In the genomic region with DNA sequence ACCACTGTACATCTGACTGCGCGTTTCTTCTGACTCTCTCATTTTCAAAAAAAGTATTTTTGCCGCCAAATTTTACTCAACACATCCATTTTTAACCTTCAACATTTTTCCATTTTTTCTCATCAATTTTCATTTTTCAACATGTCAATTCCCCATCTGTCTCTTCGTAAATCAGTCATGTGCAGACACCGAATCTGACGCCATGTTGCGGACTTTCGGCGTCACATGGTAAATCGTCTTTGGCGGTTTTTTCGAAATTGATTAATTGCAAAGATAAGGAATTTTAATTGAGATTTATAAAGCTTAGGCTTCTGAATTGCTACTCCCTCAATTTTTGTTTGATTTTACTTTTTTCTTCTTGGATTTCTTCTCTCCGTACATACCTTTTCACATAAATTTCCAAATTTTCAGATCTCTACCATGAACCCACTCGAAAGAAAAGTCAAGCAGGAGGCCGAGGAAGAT, we compare ENCODE assay signal across 7 worm cellular contexts.
TF ChIP-seq lines count a peak whose summit lies in the region.

A gene (plus strand): TSS at position 415 of the 465 bp plus-strand sequence.

TF ChIP-seq in whole organism, L1 larva, 84 proteins besides CTCF, POLR2A, EP300 and RAD21 (continued from another document and continues in another):
- TF ChIP-seq jun-1 (tag; optimal IDR thresholded peaks at IDR 0.05; lab: Kevin White, UChicago): peak; percentile 11
- TF ChIP-seq aha-1 (tag; optimal IDR thresholded peaks at IDR 0.05; lab: Kevin White, UChicago): no peak
- TF ChIP-seq aly-2 (tag; optimal IDR thresholded peaks at IDR 0.05; lab: Kevin White, UChicago): peak; percentile 35
- TF ChIP-seq irx-1 (tag; optimal IDR thresholded peaks at IDR 0.05; lab: Kevin White, UChicago): peak; percentile 59
- peak; percentile 49 for TF ChIP-seq vab-15 (tag; optimal IDR thresholded peaks at IDR 0.05; lab: Kevin White, UChicago)
- no peak for TF ChIP-seq unc-30 (tag; optimal IDR thresholded peaks at IDR 0.05; lab: Kevin White, UChicago)
- TF ChIP-seq Y116A8C.19 (tag; optimal IDR thresholded peaks at IDR 0.05; lab: Kevin White, UChicago; ENCODE audit: borderline replicate concordance): no peak
- TF ChIP-seq lsy-2 (tag; optimal IDR thresholded peaks at IDR 0.05; lab: Kevin White, UChicago): peak; percentile 86 to 87
- TF ChIP-seq ztf-4 (tag; optimal IDR thresholded peaks at IDR 0.05; lab: Kevin White, UChicago): no peak
- TF ChIP-seq egl-27 (tag; optimal IDR thresholded peaks at IDR 0.05; lab: Kevin White, UChicago): no peak
- peak; percentile 68 for TF ChIP-seq snpc-4 (tag; optimal IDR thresholded peaks at IDR 0.05; lab: Kevin White, UChicago)
- TF ChIP-seq dpl-1 (GFP tag; optimal IDR thresholded peaks at IDR 0.05; lab: Kevin White, UChicago): peak; percentile 88 to 95 (median 94)
- TF ChIP-seq mep-1 (tag; optimal IDR thresholded peaks at IDR 0.05; lab: Kevin White, UChicago): peak; percentile 93
- no peak for TF ChIP-seq fkh-4 (tag; optimal IDR thresholded peaks at IDR 0.05; lab: Kevin White, UChicago; ENCODE audit: borderline replicate concordance)
- TF ChIP-seq tbx-2 (tag; optimal IDR thresholded peaks at IDR 0.05; lab: Kevin White, UChicago): peak; percentile 73
- peak; percentile 91 for TF ChIP-seq nhr-85 (tag; lab: Kevin White, UChicago)
- TF ChIP-seq ztf-11 (tag; optimal IDR thresholded peaks at IDR 0.05; lab: Kevin White, UChicago): peak in 1 of 2 experiments; percentile 2
- no peak for TF ChIP-seq ceh-63 (GFP tag; optimal IDR thresholded peaks at IDR 0.05; lab: Kevin White, UChicago)

TF ChIP-seq in whole organism, L2 larva, 48 proteins besides CTCF, POLR2A, EP300 and RAD21 (continued from another document and continues in another):
- TF ChIP-seq nhr-77 (tag; optimal IDR thresholded peaks at IDR 0.05; lab: Kevin White, UChicago) (no peak), nhr-237 (tag; optimal IDR thresholded peaks at IDR 0.05; lab: Kevin White, UChicago) (no peak), nhr-25 (tag; optimal IDR thresholded peaks at IDR 0.05; lab: Kevin White, UChicago) (no peak), ztf-11 (tag; optimal IDR thresholded peaks at IDR 0.05; lab: Kevin White, UChicago) (no peak), R02D3.7 (tag; optimal IDR thresholded peaks at IDR 0.05; lab: Kevin White, UChicago) (no peak), elt-1 (tag; optimal IDR thresholded peaks at IDR 0.05; lab: Kevin White, UChicago) (no peak), unc-39 (tag; optimal IDR thresholded peaks at IDR 0.05; lab: Kevin White, UChicago) (no peak), ama-1 (optimal IDR thresholded peaks at IDR 0.05; lab: Kevin White, UChicago) (no peak), nhr-21 (tag; optimal IDR thresholded peaks at IDR 0.05; lab: Kevin White, UChicago) (peak; percentile 61), nhr-129 (tag; optimal IDR thresholded peaks at IDR 0.05; lab: Kevin White, UChicago) (peak; percentile 62), aly-2 (tag; optimal IDR thresholded peaks at IDR 0.05; lab: Kevin White, UChicago) (no peak), fos-1 (tag; optimal IDR thresholded peaks at IDR 0.05; lab: Kevin White, UChicago) (peak; percentile 78), sma-9 (GFP tag; optimal IDR thresholded peaks at IDR 0.05; lab: Kevin White, UChicago) (peak; percentile 80), sma-9 (tag; optimal IDR thresholded peaks at IDR 0.05; lab: Kevin White, UChicago) (no peak), nhr-11 (tag; optimal IDR thresholded peaks at IDR 0.05; lab: Kevin White, UChicago) (no peak), peb-1 (tag; optimal IDR thresholded peaks at IDR 0.05; lab: Kevin White, UChicago) (no peak), nhr-12 (tag; optimal IDR thresholded peaks at IDR 0.05; lab: Kevin White, UChicago) (no peak), Y55F3AM.14 (GFP tag; optimal IDR thresholded peaks at IDR 0.05; lab: Kevin White, UChicago) (no peak), unc-62 (GFP tag; optimal IDR thresholded peaks at IDR 0.05; lab: Kevin White, UChicago) (no peak)

TF ChIP-seq in whole organism, L3 larva, 47 proteins besides CTCF, POLR2A, EP300 and RAD21 (continued from another document and continues in another):
- TF ChIP-seq nfya-1 (tag; optimal IDR thresholded peaks at IDR 0.05; lab: Kevin White, UChicago; ENCODE audit: insufficient read depth) (peak; percentile 81), nhr-67 (tag; optimal IDR thresholded peaks at IDR 0.05; lab: Kevin White, UChicago) (no peak), daf-12 (tag; optimal IDR thresholded peaks at IDR 0.05; lab: Kevin White, UChicago) (no peak), elt-2 (tag; optimal IDR thresholded peaks at IDR 0.05; lab: Kevin White, UChicago) (peak; percentile 70), R02D3.7 (tag; optimal IDR thresholded peaks at IDR 0.05; lab: Kevin White, UChicago) (peak; percentile 74), ama-1 (optimal IDR thresholded peaks at IDR 0.05; lab: Kevin White, UChicago) (no peak), ceh-9 (tag; optimal IDR thresholded peaks at IDR 0.05; lab: Kevin White, UChicago) (no peak), lin-39 (tag; optimal IDR thresholded peaks at IDR 0.05; lab: Kevin White, UChicago) (peak; percentile 45), lsy-12 (tag; optimal IDR thresholded peaks at IDR 0.05; lab: Kevin White, UChicago) (no peak), mml-1 (tag; optimal IDR thresholded peaks at IDR 0.05; lab: Kevin White, UChicago) (no peak), elt-3 (tag; optimal IDR thresholded peaks at IDR 0.05; lab: Kevin White, UChicago) (no peak), eor-1 (tag; optimal IDR thresholded peaks at IDR 0.05; lab: Kevin White, UChicago) (no peak), nhr-77 (tag; optimal IDR thresholded peaks at IDR 0.05; lab: Kevin White, UChicago) (no peak), mdl-1 (tag; optimal IDR thresholded peaks at IDR 0.05; lab: Kevin White, UChicago) (no peak), egl-5 (tag; optimal IDR thresholded peaks at IDR 0.05; lab: Kevin White, UChicago) (peak; percentile 34), nhr-11 (tag; optimal IDR thresholded peaks at IDR 0.05; lab: Kevin White, UChicago) (no peak), nhr-25 (tag; optimal IDR thresholded peaks at IDR 0.05; lab: Kevin White, UChicago) (peak; percentile 85), jun-1 (tag; optimal IDR thresholded peaks at IDR 0.05; lab: Kevin White, UChicago) (no peak), snpc-4 (tag; optimal IDR thresholded peaks at IDR 0.05; lab: Kevin White, UChicago) (peak; percentile 62), ztf-11 (tag; optimal IDR thresholded peaks at IDR 0.05; lab: Kevin White, UChicago) (no peak)

TF ChIP-seq in whole organism, L4 larva, 104 proteins besides CTCF, POLR2A, EP300 and RAD21 (continued from another document and continues in another):
- TF ChIP-seq mdl-1 (tag; optimal IDR thresholded peaks at IDR 0.05; lab: Kevin White, UChicago): peak in 1 of 2 experiments; percentile 66
- TF ChIP-seq nhr-6 (tag; optimal IDR thresholded peaks at IDR 0.05; lab: Kevin White, UChicago): no peak
- TF ChIP-seq set-16 (GFP tag; IDR thresholded peaks at IDR 0.05; lab: Robert Waterston, UW): no peak
- no peak for TF ChIP-seq ces-1 (GFP tag; optimal IDR thresholded peaks at IDR 0.05; lab: Kevin White, UChicago)
- TF ChIP-seq dmd-6 (GFP tag; IDR thresholded peaks at IDR 0.05; lab: Robert Waterston, UW): peak; percentile 63
- TF ChIP-seq T26A8.4 (GFP tag; IDR thresholded peaks at IDR 0.05; lab: Robert Waterston, UW): no peak
- TF ChIP-seq ztf-11 (tag; optimal IDR thresholded peaks at IDR 0.05; lab: Kevin White, UChicago): no peak
- no peak for TF ChIP-seq F10B5.3 (tag; optimal IDR thresholded peaks at IDR 0.05; lab: Kevin White, UChicago)
- TF ChIP-seq php-3 (GFP tag; IDR thresholded peaks at IDR 0.05; lab: Robert Waterston, UW): no peak
- TF ChIP-seq ZK546.5 (tag; optimal IDR thresholded peaks at IDR 0.05; lab: Kevin White, UChicago): no peak
- peak; percentile 71 for TF ChIP-seq nhr-28 (tag; optimal IDR thresholded peaks at IDR 0.05; lab: Kevin White, UChicago)
- TF ChIP-seq tra-1 (GFP tag; IDR thresholded peaks at IDR 0.05; lab: Robert Waterston, UW): no peak
- no peak for TF ChIP-seq F44E2.7 (GFP tag; IDR thresholded peaks at IDR 0.05; lab: Robert Waterston, UW)
- TF ChIP-seq nhr-102 (tag; optimal IDR thresholded peaks at IDR 0.05; lab: Kevin White, UChicago): no peak
- no peak for TF ChIP-seq daf-12 (tag; optimal IDR thresholded peaks at IDR 0.05; lab: Kevin White, UChicago)
- no peak for TF ChIP-seq pha-4 (GFP tag; IDR thresholded peaks at IDR 0.05; lab: Robert Waterston, UW)
- no peak for TF ChIP-seq pha-4 (tag; optimal IDR thresholded peaks at IDR 0.05; lab: Kevin White, UChicago)
- no peak for TF ChIP-seq F49E8.2 (tag; optimal IDR thresholded peaks at IDR 0.05; lab: Kevin White, UChicago; ENCODE audit: borderline replicate concordance)
- no peak for TF ChIP-seq lir-3 (tag; optimal IDR thresholded peaks at IDR 0.05; lab: Kevin White, UChicago)
- no peak for TF ChIP-seq zfp-2 (tag; optimal IDR thresholded peaks at IDR 0.05; lab: Kevin White, UChicago)

TF ChIP-seq in whole organism, late embryonic, 69 proteins besides CTCF, POLR2A, EP300 and RAD21 (continued from another document):
- TF ChIP-seq ceh-9 (tag; optimal IDR thresholded peaks at IDR 0.05; lab: Kevin White, UChicago): no peak

TF ChIP-seq in whole organism, mixed stage, embryonic, 35 proteins besides CTCF, POLR2A, EP300 and RAD21 (continued from another document):
- TF ChIP-seq sptf-1 (tag; optimal IDR thresholded peaks at IDR 0.05; lab: Kevin White, UChicago) (no peak), unc-39 (tag; optimal IDR thresholded peaks at IDR 0.05; lab: Kevin White, UChicago) (no peak), elt-3 (tag; optimal IDR thresholded peaks at IDR 0.05; lab: Kevin White, UChicago) (no peak), nhr-28 (tag; optimal IDR thresholded peaks at IDR 0.05; lab: Kevin White, UChicago) (no peak), ceh-43 (GFP tag; optimal IDR thresholded peaks at IDR 0.05; lab: Kevin White, UChicago) (no peak), flh-1 (GFP tag; optimal IDR thresholded peaks at IDR 0.05; lab: Kevin White, UChicago) (no peak), elt-1 (tag; optimal IDR thresholded peaks at IDR 0.05; lab: Kevin White, UChicago; ENCODE audit: borderline replicate concordance, insufficient read depth) (no peak), ces-1 (GFP tag; optimal IDR thresholded peaks at IDR 0.05; lab: Kevin White, UChicago) (no peak), snpc-4 (tag; optimal IDR thresholded peaks at IDR 0.05; lab: Kevin White, UChicago) (no peak), cnd-1 (tag; optimal IDR thresholded peaks at IDR 0.05; lab: Kevin White, UChicago) (no peak), blmp-1 (tag; optimal IDR thresholded peaks at IDR 0.05; lab: Kevin White, UChicago) (no peak), hlh-1 (tag; optimal IDR thresholded peaks at IDR 0.05; lab: Kevin White, UChicago) (peak; percentile 82), M03D4.4 (tag; optimal IDR thresholded peaks at IDR 0.05; lab: Kevin White, UChicago) (no peak), mls-2 (tag; optimal IDR thresholded peaks at IDR 0.05; lab: Kevin White, UChicago) (no peak), lsy-2 (tag; optimal IDR thresholded peaks at IDR 0.05; lab: Kevin White, UChicago) (no peak), tbx-8 (GFP tag; optimal IDR thresholded peaks at IDR 0.05; lab: Kevin White, UChicago) (no peak), lin-13 (tag; optimal IDR thresholded peaks at IDR 0.05; lab: Kevin White, UChicago) (peak; percentile 22), ceh-39 (tag; optimal IDR thresholded peaks at IDR 0.05; lab: Kevin White, UChicago) (no peak), nhr-76 (tag; optimal IDR thresholded peaks at IDR 0.05; lab: Kevin White, UChicago) (no peak), unc-62 (GFP tag; optimal IDR thresholded peaks at IDR 0.05; lab: Kevin White, UChicago) (peak; percentile 66)

TF ChIP-seq in whole organism, young adult, 124 proteins besides CTCF, POLR2A, EP300 and RAD21 (continued from another document):
- peak; percentile 18 for TF ChIP-seq F23B12.7 (tag; optimal IDR thresholded peaks at IDR 0.05; lab: Kevin White, UChicago; ENCODE audit: insufficient read depth)
- TF ChIP-seq nhr-80 (tag; optimal IDR thresholded peaks at IDR 0.05; lab: Kevin White, UChicago): peak; percentile 61
- TF ChIP-seq lin-35 (GFP tag; optimal IDR thresholded peaks at IDR 0.05; lab: Kevin White, UChicago): peak in 1 of 3 experiments; percentile 92
- no peak for TF ChIP-seq rpc-1 (optimal IDR thresholded peaks at IDR 0.05; lab: Kevin White, UChicago)
- TF ChIP-seq rpc-1 (tag; optimal IDR thresholded peaks at IDR 0.05; lab: Kevin White, UChicago): no peak
- 0 out of 2 replicates have a peak, but pooled peaks have one; percentile 31 for TF ChIP-seq Y53G8AR.9 (GFP tag; conservative IDR thresholded peaks at IDR 0.05; lab: Robert Waterston, UW)
- no peak for TF ChIP-seq hsf-1 (GFP tag; IDR thresholded peaks at IDR 0.05; lab: Robert Waterston, UW)
- no peak for TF ChIP-seq nfya-2 (GFP tag; IDR thresholded peaks at IDR 0.05; lab: Robert Waterston, UW)
- no peak for TF ChIP-seq zfh-2 (GFP tag; conservative IDR thresholded peaks at IDR 0.05; lab: Robert Waterston, UW)
- TF ChIP-seq nfya-1 (tag; optimal IDR thresholded peaks at IDR 0.05; lab: Kevin White, UChicago; ENCODE audit: borderline replicate concordance, insufficient read depth): no peak
- TF ChIP-seq Y67H2A.10 (GFP tag; conservative IDR thresholded peaks at IDR 0.05; lab: Robert Waterston, UW): no peak
- TF ChIP-seq snpc-1.1 (tag; optimal IDR thresholded peaks at IDR 0.05; lab: Kevin White, UChicago; ENCODE audit: insufficient read depth): no peak
- peak; percentile 66; the same call in 1 of the 2 replicates for TF ChIP-seq mcd-1 (GFP tag; IDR thresholded peaks at IDR 0.05; lab: Robert Waterston, UW)
- peak; percentile 60 for TF ChIP-seq dpl-1 (GFP tag; optimal IDR thresholded peaks at IDR 0.05; lab: Kevin White, UChicago)
